Worm (Caenorhabditis elegans) whole organism, late embryonic: ENCODE measurements around the gene R148.4.

Experiments
- C08G9.2 ChIP-seq: sonication (generic microtip); optimal IDR thresholded peaks from 2 replicates; lab custom pipeline; 2016; ENCODE audit warnings: mild to moderate bottlenecking, missing genetic modification characterization, moderate library complexity, missing compliant biosample characterization
- F13H6.1 ChIP-seq: sonication (generic microtip); optimal IDR thresholded peaks from 2 replicates; lab custom pipeline; 2016; ENCODE audit warnings: missing genetic modification characterization, missing compliant biosample characterization
- ceh-18 ChIP-seq: sonication (generic microtip); optimal IDR thresholded peaks from 2 replicates; lab custom pipeline; 2016; ENCODE audit warnings: missing genetic modification characterization, missing compliant biosample characterization
- ceh-2 ChIP-seq: sonication (generic microtip); optimal IDR thresholded peaks from 2 replicates; lab custom pipeline; 2016; ENCODE audit warnings: missing genotype, missing genetic modification characterization, missing compliant biosample characterization
- ceh-30 ChIP-seq: fragments of 150-350 bp; optimal IDR thresholded peaks from 2 replicates; lab custom pipeline; 2014; ENCODE audit warnings: missing biosample characterization, missing genetic modification characterization
- ceh-31 ChIP-seq: sonication (generic microtip); optimal IDR thresholded peaks from 2 replicates; lab custom pipeline; 2016; ENCODE audit warnings: missing genetic modification characterization, missing compliant biosample characterization
- ceh-9 ChIP-seq: sonication (generic microtip); optimal IDR thresholded peaks from 2 replicates; lab custom pipeline; 2016; ENCODE audit warnings: mild to moderate bottlenecking, missing genetic modification characterization, inconsistent platforms, missing compliant biosample characterization
- dmd-4 ChIP-seq: sonication (generic microtip); optimal IDR thresholded peaks from 2 replicates; lab custom pipeline; 2016; ENCODE audit warnings: borderline replicate concordance, missing genetic modification characterization, missing compliant biosample characterization
- elt-2 ChIP-seq: sonication (generic microtip); optimal IDR thresholded peaks from 2 replicates; lab custom pipeline; 2016; ENCODE audit warnings: missing genetic modification reagents, missing genetic modification characterization, missing compliant biosample characterization
- elt-4 ChIP-seq: sonication (generic microtip); optimal IDR thresholded peaks from 2 replicates; lab custom pipeline; 2016; ENCODE audit warnings: missing genetic modification characterization, missing compliant biosample characterization
- ets-4 ChIP-seq: sonication (generic microtip); optimal IDR thresholded peaks from 2 replicates; lab custom pipeline; 2016; ENCODE audit warnings: missing genetic modification characterization, missing compliant biosample characterization
- fax-1 ChIP-seq: sonication (generic microtip); optimal IDR thresholded peaks from 2 replicates; lab custom pipeline; 2016; ENCODE audit warnings: missing genotype, missing genetic modification characterization, missing compliant biosample characterization
- fkh-10 ChIP-seq: fragments of 150-350 bp; optimal IDR thresholded peaks from 2 replicates; lab custom pipeline; 2014; ENCODE audit warnings: missing biosample characterization, missing genetic modification reagents, missing genetic modification characterization
- gmeb-2 ChIP-seq: sonication (generic microtip); optimal IDR thresholded peaks from 2 replicates; lab custom pipeline; 2016; ENCODE audit warnings: missing genetic modification characterization, inconsistent platforms, missing compliant biosample characterization
- hlh-30 ChIP-seq: sonication (generic microtip); optimal IDR thresholded peaks from 2 replicates; lab custom pipeline; 2017; ENCODE audit warnings: antibody characterized with exemption, missing genetic modification characterization, missing compliant biosample characterization; ENCODE audit not compliant: insufficient read depth
- hlh-6 ChIP-seq: sonication (generic microtip); optimal IDR thresholded peaks from 2 replicates; lab custom pipeline; 2016; ENCODE audit warnings: missing genotype, missing genetic modification characterization, missing compliant biosample characterization
- mec-3 ChIP-seq: sonication (generic microtip); optimal IDR thresholded peaks from 2 replicates; lab custom pipeline; 2016; ENCODE audit warnings: borderline replicate concordance, missing genetic modification characterization, missing compliant biosample characterization
- nfya-1 ChIP-seq: sonication (generic microtip); optimal IDR thresholded peaks from 2 replicates; lab custom pipeline; 2017; ENCODE audit warnings: missing genetic modification characterization, mild to moderate bottlenecking, missing compliant biosample characterization, antibody characterized with exemption, moderate library complexity
- npax-4 ChIP-seq: sonication (generic microtip); optimal IDR thresholded peaks from 2 replicates; lab custom pipeline; 2016; ENCODE audit warnings: missing genetic modification characterization, missing compliant biosample characterization
- odd-2 ChIP-seq: sonication (generic microtip); optimal IDR thresholded peaks from 2 replicates; lab custom pipeline; 2017; ENCODE audit warnings: antibody characterized with exemption, mild to moderate bottlenecking, missing genetic modification characterization, missing compliant biosample characterization
- pag-3 ChIP-seq: sonication (generic microtip); optimal IDR thresholded peaks from 2 replicates; lab custom pipeline; 2016; ENCODE audit warnings: missing compliant biosample characterization, missing genetic modification characterization, borderline replicate concordance
- pax-1 ChIP-seq: fragments of 150-350 bp; optimal IDR thresholded peaks from 2 replicates; lab custom pipeline; 2014; ENCODE audit warnings: missing biosample characterization, missing genetic modification characterization
- pha-4 ChIP-seq: fragments of 150-350 bp; optimal IDR thresholded peaks from 2 replicates; lab custom pipeline; 2018; ENCODE audit warnings: missing biosample characterization, missing genetic modification reagents, missing genetic modification characterization
- pqm-1 ChIP-seq: sonication (generic microtip); optimal IDR thresholded peaks from 2 replicates; lab custom pipeline; 2016; ENCODE audit warnings: missing genetic modification characterization, missing compliant biosample characterization
- ref-2 ChIP-seq: sonication (generic microtip); optimal IDR thresholded peaks from 2 replicates; lab custom pipeline; 2016; ENCODE audit warnings: missing genetic modification characterization, missing compliant biosample characterization
- sdc-2 ChIP-seq: sonication (generic microtip); optimal IDR thresholded peaks from 2 replicates; lab custom pipeline; 2016; ENCODE audit warnings: missing genotype, missing genetic modification characterization, missing compliant biosample characterization
- sox-2 ChIP-seq: fragments of 200-800 bp; sonication (Bioruptor generic); IDR thresholded peaks from 2 replicates; pipeline ENCODE4 v1.3.6; 2022; ENCODE audit warnings: missing genetic modification reagents, missing genetic modification characterization, missing compliant biosample characterization
- syd-9 ChIP-seq: sonication (generic microtip); optimal IDR thresholded peaks from 2 replicates; lab custom pipeline; 2016; ENCODE audit warnings: mild to moderate bottlenecking, missing genetic modification characterization, moderate library complexity, missing compliant biosample characterization
- tbx-2 ChIP-seq: sonication (generic microtip); optimal IDR thresholded peaks from 2 replicates; lab custom pipeline; 2016; ENCODE audit warnings: missing genetic modification characterization, missing compliant biosample characterization
- tbx-7 ChIP-seq: sonication (generic microtip); optimal IDR thresholded peaks from 2 replicates; lab custom pipeline; 2016; ENCODE audit warnings: missing genotype, missing genetic modification characterization, missing compliant biosample characterization
- unc-42 ChIP-seq: sonication (generic microtip); optimal IDR thresholded peaks from 2 replicates; lab custom pipeline; 2016; ENCODE audit warnings: missing genotype, missing genetic modification characterization, missing compliant biosample characterization
- unc-55 ChIP-seq: sonication (generic microtip); optimal IDR thresholded peaks from 2 replicates; lab custom pipeline; 2017; ENCODE audit warnings: missing biosample characterization, missing genetic modification reagents, missing genetic modification characterization
- zip-5 ChIP-seq: sonication (generic microtip); optimal IDR thresholded peaks from 2 replicates; lab custom pipeline; 2016; ENCODE audit warnings: missing genetic modification characterization, missing compliant biosample characterization

Gene R148.4

ce11 chrIII:3171382-3171781 lies at the start of gene R148.4:
R148.4 (plus strand) TSS chrIII:3171592.
- TF ChIP-seq ceh-2 (tag; lab: Kevin White, UChicago), result no peak
- no peak for TF ChIP-seq C08G9.2 (tag; lab: Kevin White, UChicago)
- TF ChIP-seq pha-4 (tag; lab: Kevin White, UChicago), result no peak
- no peak for TF ChIP-seq gmeb-2
- TF ChIP-seq ref-2 (tag; lab: Kevin White, UChicago), result no peak

DNA sequence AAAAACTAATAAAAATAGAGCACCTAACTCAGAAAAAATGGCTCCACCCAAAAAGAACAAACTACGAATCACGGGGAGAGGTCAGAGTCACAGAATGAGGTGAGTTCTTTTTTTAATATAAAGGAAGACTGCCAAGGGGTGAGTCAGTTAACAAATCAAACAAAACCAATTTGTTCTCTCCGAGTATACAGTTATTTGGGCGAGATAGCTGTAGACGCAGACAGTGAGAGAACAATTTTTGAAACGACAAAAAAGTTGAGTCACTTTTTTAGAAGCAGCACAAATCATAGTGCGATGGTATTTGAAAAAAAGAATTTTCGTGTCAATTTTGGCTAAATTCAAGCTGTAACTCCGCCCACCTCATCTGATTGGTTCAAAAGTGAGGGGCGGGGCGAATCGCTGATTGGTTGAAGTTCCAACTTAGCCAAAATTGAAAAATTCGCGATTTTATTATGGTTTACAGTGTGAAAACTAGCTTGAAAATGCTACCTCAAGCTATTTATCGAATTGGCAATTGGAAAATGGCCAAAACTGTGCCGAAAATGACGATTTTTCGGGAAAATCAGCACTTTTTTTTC lies 47.1 kb upstream of the R148.4 start:
- TF ChIP-seq sox-2 (GFP tag; lab: Robert Waterston, UW), result no peak
- peak; percentile 72 for TF ChIP-seq nfya-1 (tag; lab: Kevin White, UChicago)
- no peak for TF ChIP-seq ref-2 (tag; lab: Kevin White, UChicago)
- TF ChIP-seq pax-1 (tag; lab: Kevin White, UChicago), result no peak
- no peak for TF ChIP-seq dmd-4 (tag; lab: Kevin White, UChicago)

- no peak for TF ChIP-seq zip-5 (tag; lab: Kevin White, UChicago)
- no peak for TF ChIP-seq odd-2
- TF ChIP-seq pax-1 (tag; lab: Kevin White, UChicago), result no peak
- no peak for TF ChIP-seq tbx-7 (tag; lab: Kevin White, UChicago)
- TF ChIP-seq F13H6.1 (tag; lab: Kevin White, UChicago), result no peak
- no peak for TF ChIP-seq syd-9 (tag; lab: Kevin White, UChicago)
- no peak for TF ChIP-seq ceh-18 (tag; lab: Kevin White, UChicago)
- no peak for TF ChIP-seq hlh-6 (tag; lab: Kevin White, UChicago)
- TF ChIP-seq pqm-1 (tag; lab: Kevin White, UChicago), result no peak
- no peak for TF ChIP-seq ets-4 (tag; lab: Kevin White, UChicago)
- TF ChIP-seq ceh-9 (tag; lab: Kevin White, UChicago), result no peak
- TF ChIP-seq fax-1 (tag; lab: Kevin White, UChicago), result no peak
- TF ChIP-seq, all 69 proteins: peak for 0
These were observed 44.3 kb upstream of the R148.4 start, which contains the start of gene nipa-1 for ce11 chrIII:3127074-3127596. nipa-1 (minus strand) TSS chrIII:3127124.

DNA sequence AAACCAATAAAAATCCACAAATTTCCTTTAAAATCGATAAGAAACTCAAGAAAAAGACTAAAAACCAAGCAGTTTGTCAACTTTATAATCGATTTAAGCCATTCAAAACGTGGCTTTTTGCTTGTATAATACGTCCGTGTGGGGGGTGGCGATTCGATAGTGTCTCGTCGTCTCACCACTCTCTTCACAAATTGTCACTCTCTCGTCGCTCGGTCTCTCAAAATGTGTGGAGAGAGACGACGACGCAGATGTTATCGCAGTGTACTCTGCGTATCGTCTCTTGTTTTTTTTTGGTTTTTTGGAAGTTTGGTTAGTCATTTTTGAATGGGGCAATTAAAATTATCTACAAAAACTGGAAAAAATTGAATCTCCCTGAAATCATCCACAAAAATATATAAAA lies 43.8 kb upstream of the R148.4 start:
- TF ChIP-seq tbx-2 (tag; lab: Kevin White, UChicago), result peak; percentile 2
- TF ChIP-seq ref-2 (tag; lab: Kevin White, UChicago), result no peak
- peak; percentile 14 for TF ChIP-seq nfya-1 (tag; lab: Kevin White, UChicago)

ce11 chrIII:3129036-3129435 lies 42.4 kb upstream of the R148.4 start, which contains the start of gene Y53G8B.1:
Y53G8B.1 (plus strand) TSS chrIII:3129277.
- TF ChIP-seq elt-2 (peak; percentile 2), sdc-2 (tag; lab: Kevin White, UChicago) (no peak), pha-4 (tag; lab: Kevin White, UChicago) (no peak), tbx-2 (tag; lab: Kevin White, UChicago) (no peak), elt-4 (no peak), hlh-6 (tag; lab: Kevin White, UChicago) (no peak), fkh-10 (GFP tag; lab: Kevin White, UChicago) (no peak), hlh-30 (tag; lab: Kevin White, UChicago) (no peak)

DNA sequence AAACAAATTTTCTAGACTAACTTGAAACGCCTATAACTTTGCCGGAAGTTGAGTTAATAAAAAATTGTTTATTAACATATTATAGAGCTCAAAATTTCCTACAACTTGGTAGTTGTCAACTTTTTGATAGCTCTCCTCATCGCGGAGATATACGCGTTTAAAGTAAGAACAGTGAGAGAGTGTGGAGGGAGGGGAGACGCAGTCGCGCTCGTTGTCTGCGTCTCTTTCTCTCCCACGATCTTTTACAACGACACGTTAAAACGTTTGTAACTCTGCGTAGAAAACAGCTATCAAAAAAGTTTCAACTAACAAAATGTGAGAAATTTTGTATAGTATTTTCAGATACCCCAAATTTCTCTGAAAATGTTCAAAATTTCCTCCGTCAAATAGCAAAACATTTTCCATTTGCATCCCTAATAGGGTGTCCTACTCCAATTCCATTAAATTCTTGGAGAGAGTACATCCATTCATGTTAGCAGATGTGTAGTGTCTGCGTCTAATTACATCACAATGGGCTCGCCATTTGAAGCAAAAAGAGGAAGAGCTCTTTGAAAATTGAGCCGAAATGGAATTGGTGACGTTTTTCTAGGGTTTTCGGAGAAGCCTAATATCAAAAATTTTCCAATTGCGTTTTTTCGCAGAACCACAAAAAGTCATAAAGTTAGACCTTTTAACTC lies 34.9 kb upstream of the R148.4 start:
- peak; percentile 93 for TF ChIP-seq unc-42 (tag; lab: Kevin White, UChicago)
- no peak for TF ChIP-seq npax-4 (tag; lab: Kevin White, UChicago)
- TF ChIP-seq ceh-30 (tag; lab: Kevin White, UChicago), result no peak
- no peak for TF ChIP-seq mec-3 (tag; lab: Kevin White, UChicago)
- peak; percentile 48 for TF ChIP-seq ceh-31 (tag; lab: Kevin White, UChicago)
- TF ChIP-seq nfya-1 (tag; lab: Kevin White, UChicago), result no peak
- TF ChIP-seq pag-3 (tag; lab: Kevin White, UChicago), result no peak
- TF ChIP-seq unc-55 (GFP tag; lab: Kevin White, UChicago), result no peak
